Worm (Caenorhabditis elegans) whole organism, midembryonic: ENCODE data around the gene algn-9.

Experiments
- cog-1 ChIP-seq: sonication (generic microtip); optimal IDR thresholded peaks from 2 replicates; lab custom pipeline; 2016; ENCODE audit warnings: missing genetic modification characterization, missing compliant biosample characterization
- tab-1 ChIP-seq: fragments of 200-800 bp; sonication (Bioruptor generic); IDR thresholded peaks from 2 replicates; pipeline ENCODE4 v1.3.6; 2022; ENCODE audit warnings: missing genetic modification characterization, missing compliant biosample characterization
- ztf-29 ChIP-seq: fragments of 200-800 bp; sonication (Bioruptor generic); IDR thresholded peaks from 2 replicates; pipeline ENCODE4 v1.3.6; 2022; ENCODE audit warnings: missing genetic modification reagents, missing genetic modification characterization, missing compliant biosample characterization

- no peak for TF ChIP-seq tab-1 (GFP tag; lab: Robert Waterston, UW)
- no peak for TF ChIP-seq cog-1 (tag; lab: Kevin White, UChicago)
- no peak for TF ChIP-seq ztf-29 (GFP tag; lab: Robert Waterston, UW)
Measured at ce11 chrII:10608821-10609220, 24.7 kb downstream of the algn-9 start.
